Fruit fly (Drosophila melanogaster): ENCODE results near the gene Uros1.

Gene Uros1

dm6 chrX:8863554-8864498 is 36.2 kb downstream of the Uros1 start (continued):
- no peak for TF ChIP-seq pnt (GFP tag; optimal IDR thresholded peaks at IDR 0.05)
- TF ChIP-seq Med (GFP tag), result peak; percentile 54
- peak; percentile 57 for TF ChIP-seq CG7987 (GFP tag; optimal IDR thresholded peaks at IDR 0.05)
- no peak; the same call in none of the 3 replicates for TF ChIP-seq CG11093 (GFP tag; IDR thresholded peaks at IDR 0.05)
- no peak for TF ChIP-seq CTCF (GFP tag; optimal IDR thresholded peaks at IDR 0.05)
- peak; percentile 67 for TF ChIP-seq ssp (GFP tag; IDR thresholded peaks at IDR 0.05)
- TF ChIP-seq CG32772 (GFP tag; IDR thresholded peaks at IDR 0.05), result peak; percentile 76
- TF ChIP-seq CG17361 (GFP tag; IDR thresholded peaks at IDR 0.05), result peak; percentile 85
- no peak for TF ChIP-seq dan (GFP tag; IDR thresholded peaks at IDR 0.05)
- TF ChIP-seq NK7.1 (GFP tag; optimal IDR thresholded peaks at IDR 0.05), result no peak
- no peak for TF ChIP-seq MESR4 (GFP tag; optimal IDR thresholded peaks at IDR 0.05)
- no peak for TF ChIP-seq CG34224 (GFP tag; IDR thresholded peaks at IDR 0.05; ENCODE audit: partially characterized antibody)
- TF ChIP-seq CG17568 (GFP tag; optimal IDR thresholded peaks at IDR 0.05), result peak; percentile 59
- TF ChIP-seq CG10565 (GFP tag; optimal IDR thresholded peaks at IDR 0.05), result no peak
- peak; percentile 9 for TF ChIP-seq her (GFP tag; optimal IDR thresholded peaks at IDR 0.05)
- TF ChIP-seq CG2875 (GFP tag; optimal IDR thresholded peaks at IDR 0.05), result peak; percentile 72
- peak; percentile 87 for TF ChIP-seq CG9727 (GFP tag; optimal IDR thresholded peaks at IDR 0.05)
- peak; percentile 20; the same call in 1 of the 2 replicates for TF ChIP-seq ham (GFP tag; IDR thresholded peaks at IDR 0.05)
- peak; percentile 71; the same call in 2 of the 3 replicates for TF ChIP-seq zfh1 (GFP tag; IDR thresholded peaks at IDR 0.05)
- peak; percentile 82 for TF ChIP-seq Asciz (GFP tag; optimal IDR thresholded peaks at IDR 0.05)
- no peak for TF ChIP-seq CG2116 (GFP tag; optimal IDR thresholded peaks at IDR 0.05)
- 0 out of 2 replicates have a peak, but pooled peaks have one; percentile 9 for TF ChIP-seq CG4360 (GFP tag; IDR thresholded peaks at IDR 0.05)
- peak; percentile 18 for TF ChIP-seq pros (GFP tag; optimal IDR thresholded peaks at IDR 0.05)
- TF ChIP-seq CG3281 (GFP tag; optimal IDR thresholded peaks at IDR 0.05), result peak; percentile 86
- TF ChIP-seq yki (optimal IDR thresholded peaks at IDR 0.05), result no peak
- peak; percentile 44 for TF ChIP-seq Chrac-16 (GFP tag; optimal IDR thresholded peaks at IDR 0.05)
- TF ChIP-seq CG34376 (GFP tag; optimal IDR thresholded peaks at IDR 0.05), result peak; percentile 65
- peak; percentile 71; the same call in 2 of the 3 replicates for TF ChIP-seq CG3726 (GFP tag; IDR thresholded peaks at IDR 0.05)
- peak; percentile 73 for TF ChIP-seq CG14050 (GFP tag; IDR thresholded peaks at IDR 0.05)
- peak; percentile 89 for TF ChIP-seq gem (tag; optimal IDR thresholded peaks at IDR 0.05)
- peak; percentile 87 for TF ChIP-seq CG13894 (tag; optimal IDR thresholded peaks at IDR 0.05)
- TF ChIP-seq CG10267 (tag; optimal IDR thresholded peaks at IDR 0.05), result peak; percentile 80
- TF ChIP-seq CG9215 (GFP tag; IDR thresholded peaks at IDR 0.05), result peak; percentile 76
- peak; percentile 74 for TF ChIP-seq CG7372 (GFP tag; IDR thresholded peaks at IDR 0.05)
- TF ChIP-seq CG33557 (GFP tag; optimal IDR thresholded peaks at IDR 0.05), result peak; percentile 85
- peak; percentile 39 for TF ChIP-seq CG10274 (GFP tag; optimal IDR thresholded peaks at IDR 0.05)
- no peak for TF ChIP-seq CG7963 (GFP tag; IDR thresholded peaks at IDR 0.05; ENCODE audit: partially characterized antibody)
- peak; percentile 82 for TF ChIP-seq CG12659 (GFP tag; optimal IDR thresholded peaks at IDR 0.05)
- peak; percentile 87 for TF ChIP-seq CG2712 (tag; optimal IDR thresholded peaks at IDR 0.05)
- peak; percentile 63 for TF ChIP-seq CG3407 (GFP tag; optimal IDR thresholded peaks at IDR 0.05)
- TF ChIP-seq CG10543 (GFP tag; optimal IDR thresholded peaks at IDR 0.05), result peak; percentile 89
- TF ChIP-seq dmrt99B (tag; optimal IDR thresholded peaks at IDR 0.05), result peak; percentile 92
- TF ChIP-seq Six4 (GFP tag; optimal IDR thresholded peaks at IDR 0.05), result peak; percentile 64
- TF ChIP-seq CG18262 (tag; optimal IDR thresholded peaks at IDR 0.05), result peak; percentile 83
- TF ChIP-seq CG15011 (GFP tag; optimal IDR thresholded peaks at IDR 0.05), result peak; percentile 29
- TF ChIP-seq HmgD (GFP tag; optimal IDR thresholded peaks at IDR 0.05), result no peak
- peak; percentile 23 for TF ChIP-seq CG12219 (GFP tag; optimal IDR thresholded peaks at IDR 0.05)
- peak; percentile 77 for TF ChIP-seq CG31224 (GFP tag; IDR thresholded peaks at IDR 0.05)
- TF ChIP-seq ab (GFP tag; optimal IDR thresholded peaks at IDR 0.05), result no peak

Measured in whole organism, embryonic.